Fruit fly (Drosophila melanogaster) whole organism: ENCODE results near the gene P5CDh1.

Experiments
- pan ChIP-seq: fragments of >200 bp; optimal IDR thresholded peaks from 2 replicates; lab custom pipeline; 2017
- psq ChIP-seq: fragments of >200 bp; optimal IDR thresholded peaks from 2 replicates; lab custom pipeline; 2017

DNA sequence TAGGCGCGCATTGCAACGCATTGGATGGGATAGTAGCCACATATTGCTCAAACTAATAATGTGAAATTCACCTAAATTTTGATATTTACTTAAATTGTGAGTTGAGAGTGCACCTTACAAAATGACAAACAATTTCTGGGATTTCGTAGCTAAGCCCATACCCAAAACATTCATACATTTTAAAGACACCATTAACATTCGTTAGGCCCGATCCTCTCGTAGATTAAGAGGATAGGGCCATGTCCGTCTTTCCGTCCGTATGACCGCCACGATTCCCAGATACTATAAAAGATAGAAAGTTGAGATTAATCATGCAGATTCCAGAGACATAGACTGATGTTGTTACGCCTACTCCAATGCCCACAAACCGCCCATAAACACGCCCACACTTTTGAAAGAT, 27.6 kb downstream of the P5CDh1 start, which contains the start of gene CG43895:
- TF ChIP-seq psq (lab: Kevin White, UChicago) (no peak), pan (no peak)
